Fruit fly (Drosophila melanogaster): Measurements from ENCODE around the gene BomBc3.

Gene BomBc3

DNA sequence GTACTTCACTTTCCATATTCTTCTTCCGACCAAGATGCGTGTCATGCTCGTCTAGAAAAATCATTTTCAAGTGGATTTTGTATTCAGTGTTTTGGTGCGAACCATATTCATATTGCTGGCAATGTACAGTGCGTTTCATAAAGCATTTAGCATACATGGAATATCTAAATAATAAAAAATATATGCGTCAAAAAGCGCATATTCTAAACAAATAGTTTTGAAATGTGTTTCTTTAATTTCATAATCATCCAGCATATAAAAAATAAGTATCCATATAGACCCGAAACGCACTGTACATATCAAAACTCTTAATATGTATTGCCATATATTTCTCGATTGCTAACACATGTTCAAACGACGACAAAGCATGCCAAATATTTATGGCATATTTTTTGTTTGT lies 34.3 kb downstream of the BomBc3 start:
- TF ChIP-seq CG15336 (GFP tag; IDR thresholded peaks at IDR 0.05) (no peak), Sox102F (GFP tag; optimal IDR thresholded peaks at IDR 0.05) (no peak), net (GFP tag; optimal IDR thresholded peaks at IDR 0.05) (no peak), CG16779 (tag; optimal IDR thresholded peaks at IDR 0.05) (no peak), CG10631 (GFP tag; optimal IDR thresholded peaks at IDR 0.05) (no peak), CG6276 (GFP tag; optimal IDR thresholded peaks at IDR 0.05) (no peak), CG6792 (GFP tag; optimal IDR thresholded peaks at IDR 0.05) (no peak), ss (GFP tag; optimal IDR thresholded peaks at IDR 0.05) (no peak), CG10669 (GFP tag; optimal IDR thresholded peaks at IDR 0.05) (no peak), CG6808 (GFP tag; optimal IDR thresholded peaks at IDR 0.05) (no peak), CG31627 (GFP tag; optimal IDR thresholded peaks at IDR 0.05) (no peak), esn (GFP tag; optimal IDR thresholded peaks at IDR 0.05) (no peak)

DNA sequence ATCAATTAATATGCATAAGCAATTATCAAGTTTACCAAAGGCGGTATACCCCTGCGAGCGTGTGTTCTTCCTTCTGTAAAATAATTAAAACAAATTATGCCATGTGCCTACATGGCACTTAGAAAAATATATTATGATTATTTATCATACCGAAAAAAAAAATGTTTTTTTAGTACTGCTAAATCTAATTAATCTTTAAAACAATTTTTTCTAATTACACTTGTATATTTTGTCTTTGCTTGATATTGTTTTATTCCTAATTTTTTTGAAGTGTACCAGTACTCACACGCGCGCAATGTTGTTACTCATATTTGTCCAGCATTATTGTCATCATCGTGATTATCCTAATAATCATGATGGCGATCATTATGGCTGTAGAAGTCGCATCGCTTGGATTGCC lies 36.5 kb downstream of the BomBc3 start:
- TF ChIP-seq CG8119 (GFP tag; IDR thresholded peaks at IDR 0.05): peak; percentile 42; the same call in 2 of the 3 replicates
- TF ChIP-seq CG15336 (GFP tag; IDR thresholded peaks at IDR 0.05): peak; percentile 50
- peak; percentile 28 for TF ChIP-seq CG32006 (GFP tag; optimal IDR thresholded peaks at IDR 0.05)
- TF ChIP-seq eg (GFP tag; IDR thresholded peaks at IDR 0.05): peak; percentile 46; the same call in 1 of the 3 replicates
- TF ChIP-seq Sox15 (GFP tag; optimal IDR thresholded peaks at IDR 0.05): no peak
- no peak for TF ChIP-seq CG10669 (GFP tag; optimal IDR thresholded peaks at IDR 0.05)

DNA sequence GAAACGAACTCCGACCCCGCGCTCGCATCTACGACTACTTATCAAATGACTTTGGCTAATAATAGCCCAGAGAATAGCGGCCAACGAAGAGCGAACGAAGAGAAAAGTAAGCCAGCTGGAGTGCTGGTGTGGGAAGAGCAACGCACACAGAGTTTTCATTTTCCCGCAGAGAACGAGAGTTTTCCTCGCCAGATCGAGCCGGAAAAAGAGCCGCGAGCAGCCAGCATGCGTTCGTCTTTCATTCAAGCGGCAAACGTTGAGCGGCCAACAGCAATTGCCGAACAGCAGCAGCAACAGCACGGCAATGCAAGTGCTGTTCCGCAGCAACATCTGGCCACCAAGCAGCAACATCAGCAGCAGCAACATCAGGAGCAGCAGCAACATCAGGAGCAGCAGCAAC lies 38.0 kb downstream of the BomBc3 start:
- peak; percentile 40 for TF ChIP-seq CG3919 (GFP tag; optimal IDR thresholded peaks at IDR 0.05)
- peak; percentile 21; the same call in 1 of the 3 replicates for TF ChIP-seq CG8119 (GFP tag; IDR thresholded peaks at IDR 0.05)
- TF ChIP-seq net (GFP tag; optimal IDR thresholded peaks at IDR 0.05): no peak
- TF ChIP-seq eg (GFP tag; IDR thresholded peaks at IDR 0.05): 0 out of 3 replicates have a peak, but pooled peaks have one; percentile 12
- peak; percentile 2 for TF ChIP-seq Lpt (GFP tag; optimal IDR thresholded peaks at IDR 0.05)
- TF ChIP-seq Hr38 (GFP tag; optimal IDR thresholded peaks at IDR 0.05): no peak
- TF ChIP-seq Eip78C (GFP tag): peak; percentile 27

DNA sequence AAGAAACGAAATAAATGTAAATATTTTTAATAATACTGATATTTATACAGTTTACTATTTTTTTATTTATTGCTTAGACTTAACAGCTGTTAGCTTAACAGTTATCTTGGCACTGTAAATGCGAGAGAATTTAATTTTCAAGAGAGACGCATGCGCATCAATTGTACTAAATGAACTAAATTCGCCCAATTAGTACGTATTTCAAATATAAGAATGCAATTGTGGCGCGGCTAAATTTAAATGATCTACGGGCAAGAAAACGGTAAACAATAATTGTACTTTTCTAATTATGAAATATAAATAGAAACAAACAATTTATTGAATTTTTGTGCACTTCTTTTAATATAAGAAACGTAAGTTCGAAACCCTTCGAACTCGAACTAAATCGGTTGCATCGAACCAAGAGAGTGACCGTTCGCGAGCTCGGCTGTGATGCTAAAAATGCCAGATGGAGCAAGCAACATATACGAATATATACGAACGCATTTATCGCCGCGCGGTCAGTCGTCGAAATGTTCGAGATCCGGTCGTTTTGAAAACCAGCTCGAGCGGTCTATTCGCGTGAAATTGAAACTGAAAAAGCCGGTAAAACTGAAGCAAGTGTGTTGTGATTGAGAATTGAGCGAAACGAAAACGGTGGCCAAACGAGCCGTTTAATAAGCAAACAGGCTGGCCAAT lies 46.6 kb downstream of the BomBc3 start, which contains the start of gene SKIP:
Gene SKIP (plus strand): TSS at position 494 of the 678 bp plus-strand sequence.
- TF ChIP-seq CG7368 (GFP tag; optimal IDR thresholded peaks at IDR 0.05): peak; percentile 30
- peak; percentile 22 for TF ChIP-seq Smox (GFP tag; optimal IDR thresholded peaks at IDR 0.05)
- TF ChIP-seq esn (GFP tag; optimal IDR thresholded peaks at IDR 0.05): peak; percentile 38
- peak; percentile 5 for TF ChIP-seq Ets96B (tag; optimal IDR thresholded peaks at IDR 0.05)
- peak; percentile 43; the same call in 1 of the 3 replicates for TF ChIP-seq CG6163 (GFP tag; IDR thresholded peaks at IDR 0.05)
- peak in 1 of 2 experiments; percentile 5 for TF ChIP-seq ss (GFP tag; optimal IDR thresholded peaks at IDR 0.05)
- TF ChIP-seq svp (GFP tag): peak; percentile 40
- TF ChIP-seq Hr4 (GFP tag; optimal IDR thresholded peaks at IDR 0.05): no peak
- no peak for TF ChIP-seq CG8119 (GFP tag; IDR thresholded peaks at IDR 0.05)
- TF ChIP-seq fkh (GFP tag; optimal IDR thresholded peaks at IDR 0.05): no peak
- no peak for TF ChIP-seq CG34406 (GFP tag; optimal IDR thresholded peaks at IDR 0.05)
- TF ChIP-seq CG1621 (tag; optimal IDR thresholded peaks at IDR 0.05): peak; percentile 17
- peak; percentile 29 for TF ChIP-seq Sox102F (GFP tag; optimal IDR thresholded peaks at IDR 0.05)
- peak; percentile 17 for TF ChIP-seq Eip93F (GFP tag; optimal IDR thresholded peaks at IDR 0.05)
- TF ChIP-seq dsx (GFP tag; optimal IDR thresholded peaks at IDR 0.05; ENCODE audit: poor library complexity, severe bottlenecking): peak; percentile 8
- TF ChIP-seq CG15336 (GFP tag; IDR thresholded peaks at IDR 0.05): 0 out of 2 replicates have a peak, but pooled peaks have one; percentile 20
- TF ChIP-seq Eip78C (GFP tag): peak; percentile 76
- TF ChIP-seq fd85E (GFP tag; optimal IDR thresholded peaks at IDR 0.05): peak; percentile 28
- peak; percentile 13 for TF ChIP-seq Met (GFP tag; optimal IDR thresholded peaks at IDR 0.05)
- TF ChIP-seq eg (GFP tag; IDR thresholded peaks at IDR 0.05): peak; percentile 27; the same call in 1 of the 3 replicates
- no peak for TF ChIP-seq CG4318 (GFP tag; optimal IDR thresholded peaks at IDR 0.05)
- TF ChIP-seq CG3919 (GFP tag; optimal IDR thresholded peaks at IDR 0.05): peak; percentile 39
- TF ChIP-seq CG6808 (GFP tag; optimal IDR thresholded peaks at IDR 0.05): peak; percentile 11
